Worm (Caenorhabditis elegans) whole organism, dauer: ENCODE measurements around the gene gasr-8.

ENCODE experiments used
- unc-62 ChIP-seq: sonication (generic microtip); optimal IDR thresholded peaks from 2 replicates; lab custom pipeline; 2017; ENCODE audit warnings: missing biosample characterization, missing genetic modification reagents, missing genetic modification characterization

The gasr-8 gene

ce11 chrV:14707958-14708357 is 19.0 kb downstream of the gasr-8 start, which contains the start of gene R08A2.9:
Gene R08A2.9, plus strand, starts transcription at chrV:14708258.
- TF ChIP-seq unc-62 (GFP tag; lab: Kevin White, UChicago): no peak

- no peak for TF ChIP-seq unc-62 (GFP tag; lab: Kevin White, UChicago)
These were observed 22.2 kb downstream of the gasr-8 start, which contains the start of gene ssp-33 for ce11 chrV:14711077-14711476. Gene ssp-33, plus strand, starts transcription at chrV:14711377.

ce11 chrV:14712316-14712715 is 23.4 kb downstream of the gasr-8 start, which contains the start of gene R08A2.5:
Gene R08A2.5, plus strand, starts transcription at chrV:14712616.
- TF ChIP-seq unc-62 (GFP tag; lab: Kevin White, UChicago): no peak

- TF ChIP-seq unc-62 (GFP tag; lab: Kevin White, UChicago): no peak
These were observed 26.7 kb downstream of the gasr-8 start, which contains the start of gene R08A2.2 for ce11 chrV:14715608-14716007. Gene R08A2.2, minus strand, starts transcription at chrV:14715708.

ce11 chrV:14716114-14716513 is 27.2 kb downstream of the gasr-8 start, which contains the start of gene fbxa-147:
Gene fbxa-147, plus strand, starts transcription at chrV:14716499.
- no peak for TF ChIP-seq unc-62 (GFP tag; lab: Kevin White, UChicago)

ce11 chrV:14719491-14719890 is 30.6 kb downstream of the gasr-8 start, which contains the start of gene R08A2.1:
Gene R08A2.1, minus strand, starts transcription at chrV:14719591.
- TF ChIP-seq unc-62 (GFP tag; lab: Kevin White, UChicago): no peak

ce11 chrV:14723020-14723419 is 34.1 kb downstream of the gasr-8 start, which contains the start of gene R08A2.7:
Gene R08A2.7, plus strand, starts transcription at chrV:14723320.
- TF ChIP-seq unc-62 (GFP tag; lab: Kevin White, UChicago): no peak

ce11 chrV:14725409-14725808 is 36.5 kb downstream of the gasr-8 start:
- TF ChIP-seq unc-62 (GFP tag; lab: Kevin White, UChicago): no peak

- no peak for TF ChIP-seq unc-62 (GFP tag; lab: Kevin White, UChicago)
These were observed 37.7 kb downstream of the gasr-8 start, which contains the start of gene Y50E8A.1 for ce11 chrV:14726596-14726995. Gene Y50E8A.1, plus strand, starts transcription at chrV:14726896.

- TF ChIP-seq unc-62 (GFP tag; lab: Kevin White, UChicago): no peak
These were observed 39.8 kb downstream of the gasr-8 start, which contains the start of gene Y50E8A.2 for ce11 chrV:14728754-14729153. Gene Y50E8A.2, minus strand, starts transcription at chrV:14728854.

- TF ChIP-seq unc-62 (GFP tag; lab: Kevin White, UChicago): no peak
These were observed 40.4 kb downstream of the gasr-8 start, which contains the start of gene oig-3 for ce11 chrV:14729343-14729742. Gene oig-3, plus strand, starts transcription at chrV:14729643.

ce11 chrV:14734187-14734765 is 45.4 kb downstream of the gasr-8 start, which contains the start of gene unc-61:
Gene unc-61, minus strand, starts transcription at chrV:14734237.
- TF ChIP-seq unc-62 (GFP tag; lab: Kevin White, UChicago): no peak

- no peak for TF ChIP-seq unc-62 (GFP tag; lab: Kevin White, UChicago)
These were observed 47.9 kb downstream of the gasr-8 start, which contains the start of gene Y50E8A.5 for ce11 chrV:14736851-14737250. Gene Y50E8A.5, minus strand, starts transcription at chrV:14736951.

ce11 chrV:14741233-14741632 is 52.3 kb downstream of the gasr-8 start, which contains the start of gene Y50E8A.6:
Gene Y50E8A.6, minus strand, starts transcription at chrV:14741333.
- TF ChIP-seq unc-62 (GFP tag; lab: Kevin White, UChicago): no peak
